Worm (Caenorhabditis elegans) whole organism, L4/young adult: Measurements from ENCODE around the gene K06H7.2.
A peak's percentile ranks its signal among the peaks of the same experiment; 100 is the strongest.

Experiments used
- W03F9.2 ChIP-seq: fragments of 150-350 bp; optimal IDR thresholded peaks from 2 replicates; lab custom pipeline; 2014; ENCODE audit warnings: missing biosample characterization, missing genetic modification characterization
- dao-5 ChIP-seq: sonication (generic microtip); optimal IDR thresholded peaks from 2 replicates; lab custom pipeline; 2016; ENCODE audit warnings: missing genotype, missing genetic modification characterization, moderate library complexity, missing compliant biosample characterization
- him-1 ChIP-seq: sonication (generic microtip); optimal IDR thresholded peaks from 2 replicates; lab custom pipeline; 2016; ENCODE audit warnings: missing genotype, missing genetic modification reagents, missing genetic modification characterization, missing compliant biosample characterization

The K06H7.2 gene

DNA sequence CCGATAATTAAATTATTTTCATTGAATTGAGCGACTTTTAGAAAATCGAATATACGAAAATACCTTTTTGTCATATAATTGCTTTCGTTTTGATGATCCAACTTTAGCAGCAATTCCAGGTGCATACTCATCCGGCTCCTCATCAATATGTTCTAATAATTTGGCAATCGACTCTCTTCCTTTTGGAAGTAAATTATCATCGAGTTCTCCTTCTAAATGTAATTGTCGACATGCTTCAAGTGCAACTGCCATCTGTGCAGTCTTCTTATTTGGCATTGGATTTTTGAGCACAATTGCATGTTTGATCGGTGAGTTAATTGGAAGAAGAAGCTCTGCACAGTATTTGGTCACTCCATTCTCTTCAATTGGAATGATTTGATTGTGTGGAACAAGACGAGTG is 16.2 kb upstream of the K06H7.2 start:
- TF ChIP-seq W03F9.2 (tag; lab: Kevin White, UChicago) (no peak), him-1 (tag; lab: Kevin White, UChicago) (no peak)

- TF ChIP-seq W03F9.2 (tag; lab: Kevin White, UChicago) (no peak), dao-5 (no peak), him-1 (tag; lab: Kevin White, UChicago) (no peak)
Observed at ce11 chrIII:8080165-8080738, 13.1 kb upstream of the K06H7.2 start, which contains the start of the genes dcr-1 and apc-2. Gene dcr-1, minus strand, starts transcription at chrIII:8080281. Gene apc-2, plus strand, starts transcription at chrIII:8080629.

DNA sequence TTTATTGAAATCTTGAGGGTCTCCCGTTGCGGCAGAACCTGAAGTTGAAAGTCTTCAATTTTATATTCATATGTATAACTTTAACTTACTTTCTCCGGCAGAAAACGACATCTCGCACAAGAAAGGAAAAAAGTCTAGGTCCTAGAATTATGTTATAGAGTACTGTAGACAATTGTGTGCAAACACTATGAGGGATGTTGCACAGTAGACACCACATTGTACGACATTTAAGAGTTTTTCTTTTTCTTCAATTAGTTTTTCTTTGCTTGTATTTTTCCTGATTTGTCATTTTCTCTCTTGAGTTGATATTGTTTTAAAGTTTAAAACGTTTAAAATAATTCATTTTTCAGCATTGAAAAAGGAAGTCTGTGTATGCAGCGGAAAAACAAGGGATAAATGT is 8.0 kb upstream of the K06H7.2 start, which contains the start of the genes K06H7.7 and grp-1:
Gene K06H7.7, minus strand, starts transcription at position 121 of the 400 bp plus-strand sequence.
Gene grp-1, plus strand, starts transcription at position 351 of the 400 bp plus-strand sequence.
- TF ChIP-seq W03F9.2 (tag; lab: Kevin White, UChicago) = peak; percentile 77
- no peak for TF ChIP-seq dao-5
- TF ChIP-seq him-1 (tag; lab: Kevin White, UChicago) = no peak

DNA sequence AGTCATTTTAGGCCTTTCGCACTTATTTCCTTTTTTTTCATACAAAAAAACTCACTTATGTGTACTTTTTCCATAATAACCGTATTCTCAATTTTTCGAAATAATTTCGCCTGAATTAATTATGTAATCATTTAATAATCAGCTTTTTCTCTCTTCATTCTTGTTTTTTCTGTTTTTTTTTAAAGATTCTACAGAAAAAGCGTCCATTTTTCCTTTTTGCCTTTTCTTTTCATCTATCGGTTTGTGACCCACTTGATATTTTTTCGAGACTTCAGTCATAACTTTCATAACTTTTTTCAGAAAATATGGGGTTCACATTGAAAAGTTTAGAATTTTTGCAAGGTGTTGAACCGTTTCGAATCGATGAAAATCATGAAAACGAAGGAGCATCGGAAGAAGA is 5.1 kb upstream of the K06H7.2 start, which contains the start of gene vms-1:
Gene vms-1, plus strand, starts transcription at position 301 of the 400 bp plus-strand sequence.
- TF ChIP-seq W03F9.2 (tag; lab: Kevin White, UChicago) = no peak

DNA sequence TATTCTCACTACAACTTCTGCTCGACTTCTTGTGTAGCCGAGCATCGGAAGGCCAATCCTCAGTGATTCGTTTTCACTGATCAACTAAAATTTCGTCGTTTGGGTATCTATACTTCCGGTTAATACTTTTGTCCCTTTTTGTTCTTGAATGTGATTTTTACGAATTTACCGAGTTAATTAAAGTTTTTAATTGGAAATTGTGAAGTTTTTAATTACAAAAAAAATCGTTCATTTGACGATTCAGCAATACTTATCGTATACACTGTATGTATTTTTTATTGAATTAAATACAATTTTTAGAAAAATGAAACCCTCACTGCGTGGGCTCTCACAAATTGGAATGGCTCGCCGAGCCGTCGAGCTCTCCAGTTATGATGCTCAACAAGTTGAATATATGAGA is 2.0 kb upstream of the K06H7.2 start, which contains the start of gene idi-1:
Gene idi-1, plus strand, starts transcription at position 301 of the 400 bp plus-strand sequence.
- no peak for TF ChIP-seq dao-5
- no peak for TF ChIP-seq W03F9.2 (tag; lab: Kevin White, UChicago)
- no peak for TF ChIP-seq him-1 (tag; lab: Kevin White, UChicago)

DNA sequence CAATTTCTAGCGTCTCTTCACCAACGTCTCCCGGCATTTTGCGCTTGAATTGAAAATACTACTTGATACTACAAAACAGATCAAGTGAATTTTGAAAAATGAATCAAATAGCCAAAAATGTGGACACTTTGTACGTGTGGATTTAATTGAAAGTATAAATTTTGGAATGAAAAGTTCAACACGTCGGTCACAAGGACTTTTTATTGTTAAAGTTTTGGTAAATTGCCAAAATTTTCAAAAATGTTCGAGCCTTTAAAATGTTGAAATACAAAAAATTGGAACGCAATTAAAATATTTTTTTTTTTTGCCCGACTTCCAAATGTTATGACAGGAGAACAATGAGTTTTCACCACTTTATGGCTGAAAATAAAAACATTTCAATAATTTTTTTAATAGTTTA is 4.7 kb downstream of the K06H7.2 start, which contains the start of gene K06H7.8:
Gene K06H7.8, minus strand, starts transcription at position 101 of the 400 bp plus-strand sequence.
- TF ChIP-seq dao-5 (no peak), him-1 (tag; lab: Kevin White, UChicago) (no peak), W03F9.2 (tag; lab: Kevin White, UChicago) (no peak)

DNA sequence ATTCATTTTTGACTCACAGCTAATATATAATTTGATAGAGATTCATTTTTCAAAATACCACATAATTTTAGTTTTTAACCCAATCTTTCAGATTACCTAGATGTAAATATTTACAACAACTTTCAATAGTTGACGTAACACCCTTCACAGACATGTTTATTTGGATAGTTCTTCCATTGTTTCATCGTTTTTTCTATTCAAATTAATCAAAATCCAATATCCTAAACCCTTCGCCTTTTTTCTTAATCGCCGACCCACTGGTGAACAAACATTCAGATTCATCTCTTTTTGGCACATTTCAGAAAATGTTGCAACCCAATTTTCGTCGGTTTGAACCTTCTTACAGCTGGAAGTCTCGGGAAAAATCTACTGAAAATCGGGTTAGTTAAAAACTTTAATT is 5.6 kb downstream of the K06H7.2 start, which contains the start of gene K06H7.1:
Gene K06H7.1, plus strand, starts transcription at position 301 of the 400 bp plus-strand sequence.
- TF ChIP-seq him-1 (tag; lab: Kevin White, UChicago) = no peak
- TF ChIP-seq W03F9.2 (tag; lab: Kevin White, UChicago) = no peak
- TF ChIP-seq dao-5 = no peak

- TF ChIP-seq W03F9.2 (tag; lab: Kevin White, UChicago) (peak; percentile 6), him-1 (tag; lab: Kevin White, UChicago) (no peak)
Observed at ce11 chrIII:8100960-8101359, 7.6 kb downstream of the K06H7.2 start, which contains the start of gene plk-1. Gene plk-1, plus strand, starts transcription at chrIII:8101348.

ce11 chrIII:8105771-8106170 is 12.4 kb downstream of the K06H7.2 start:
- TF ChIP-seq dao-5 = no peak
- TF ChIP-seq him-1 (tag; lab: Kevin White, UChicago) = no peak
- no peak for TF ChIP-seq W03F9.2 (tag; lab: Kevin White, UChicago)

ce11 chrIII:8106476-8106875 is 13.1 kb downstream of the K06H7.2 start:
- peak; percentile 41 for TF ChIP-seq dao-5
- peak; percentile 41 for TF ChIP-seq him-1 (tag; lab: Kevin White, UChicago)
- no peak for TF ChIP-seq W03F9.2 (tag; lab: Kevin White, UChicago)

- TF ChIP-seq dao-5 = no peak
- TF ChIP-seq W03F9.2 (tag; lab: Kevin White, UChicago) = no peak
- TF ChIP-seq him-1 (tag; lab: Kevin White, UChicago) = no peak
Observed at ce11 chrIII:8108490-8108889, 15.1 kb downstream of the K06H7.2 start, which contains the start of gene C14B9.3. Gene C14B9.3, plus strand, starts transcription at chrIII:8108790.

DNA sequence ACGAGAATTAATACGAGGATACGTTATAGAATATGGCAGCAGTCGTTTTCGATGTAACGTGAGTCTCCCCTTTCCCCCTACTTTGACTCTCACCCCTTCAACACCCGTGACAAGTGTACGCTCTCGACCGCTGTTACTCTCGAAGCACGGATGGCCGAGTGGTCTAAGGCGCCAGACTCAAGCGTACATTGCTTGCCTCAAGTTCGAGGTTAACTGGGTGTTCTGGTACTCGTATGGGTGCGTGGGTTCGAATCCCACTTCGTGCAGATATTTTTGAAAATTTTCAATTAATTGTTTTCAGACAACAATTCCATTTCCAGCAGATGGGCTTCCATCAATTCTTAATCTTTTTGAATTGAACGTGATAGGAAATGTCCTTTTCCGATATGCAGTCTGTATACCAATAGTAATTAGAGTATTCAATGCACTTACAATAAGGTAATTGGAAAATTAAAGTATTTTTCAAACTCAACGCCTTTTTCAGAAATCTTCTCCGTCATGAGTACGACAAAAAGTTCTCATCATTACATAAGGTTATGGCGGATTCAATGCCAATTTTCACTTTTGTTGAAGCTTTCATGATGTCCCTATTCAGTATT is 16.2 kb downstream of the K06H7.2 start:
- TF ChIP-seq him-1 (tag; lab: Kevin White, UChicago) (peak; percentile 73), dao-5 (peak; percentile 83), W03F9.2 (tag; lab: Kevin White, UChicago) (no peak)

DNA sequence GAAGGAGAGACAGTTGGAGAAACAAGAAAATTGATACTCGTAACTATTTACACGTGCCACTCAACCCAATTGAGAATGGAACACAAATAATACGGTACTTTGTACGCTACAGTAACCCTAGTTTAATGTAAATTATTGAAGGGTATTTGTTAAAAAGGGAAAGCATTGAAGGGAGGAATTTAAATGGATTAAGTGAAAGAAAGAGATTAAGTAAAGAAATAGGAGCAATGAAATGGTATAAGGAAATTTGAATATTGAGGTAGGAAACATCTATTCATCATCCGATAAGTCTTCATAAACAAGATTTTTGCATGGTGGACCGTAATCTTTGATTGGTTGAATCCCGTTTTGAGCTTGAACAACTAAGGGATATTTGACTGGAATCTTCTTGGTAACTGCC is 18.0 kb downstream of the K06H7.2 start:
- TF ChIP-seq dao-5 (no peak), him-1 (tag; lab: Kevin White, UChicago) (no peak), W03F9.2 (tag; lab: Kevin White, UChicago) (no peak)

DNA sequence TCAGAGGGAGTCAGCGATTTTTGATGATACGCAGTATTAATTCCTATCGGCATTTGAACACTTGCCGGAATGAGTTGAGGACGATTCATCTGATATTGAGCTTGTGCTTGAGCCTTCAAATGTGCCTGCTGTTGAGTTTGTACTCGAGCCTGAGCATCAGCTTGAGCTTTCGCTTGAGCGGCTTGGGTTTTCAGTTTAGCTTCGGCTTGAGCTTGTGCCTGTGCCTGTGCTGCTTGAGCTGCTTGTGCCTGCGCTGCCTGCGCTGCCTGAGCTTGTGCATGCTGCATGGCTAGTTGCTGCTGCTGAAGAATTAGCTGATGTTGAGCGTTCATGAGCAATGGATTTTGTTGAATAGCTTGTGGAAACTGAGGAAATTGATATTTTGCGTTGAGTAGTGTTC is 22.5 kb downstream of the K06H7.2 start:
- TF ChIP-seq him-1 (tag; lab: Kevin White, UChicago) (no peak), dao-5 (no peak), W03F9.2 (tag; lab: Kevin White, UChicago) (no peak)
